Worm (Caenorhabditis elegans): Measurements from ENCODE around the gene ZK185.4.

Gene ZK185.4

ce11 chrIV:4533025-4533424 lies at the start of gene ZK185.4:
ZK185.4 (minus strand) TSS chrIV:4533125.
- TF ChIP-seq dao-5 (tag; optimal IDR thresholded peaks at IDR 0.05) (no peak), him-1 (tag; optimal IDR thresholded peaks at IDR 0.05) (no peak), W03F9.2 (tag; optimal IDR thresholded peaks at IDR 0.05) (no peak)

- TF ChIP-seq dao-5 (tag; optimal IDR thresholded peaks at IDR 0.05) = no peak
- TF ChIP-seq him-1 (tag; optimal IDR thresholded peaks at IDR 0.05) = no peak
- no peak for TF ChIP-seq W03F9.2 (tag; optimal IDR thresholded peaks at IDR 0.05)
Measured at ce11 chrIV:4579472-4579871, 46.5 kb upstream of the ZK185.4 start.

ce11 chrIV:4576847-4577246 lies 43.9 kb upstream of the ZK185.4 start:
- no peak for TF ChIP-seq him-1 (tag; optimal IDR thresholded peaks at IDR 0.05)
- TF ChIP-seq dao-5 (tag; optimal IDR thresholded peaks at IDR 0.05) = no peak
- TF ChIP-seq W03F9.2 (tag; optimal IDR thresholded peaks at IDR 0.05) = no peak

DNA sequence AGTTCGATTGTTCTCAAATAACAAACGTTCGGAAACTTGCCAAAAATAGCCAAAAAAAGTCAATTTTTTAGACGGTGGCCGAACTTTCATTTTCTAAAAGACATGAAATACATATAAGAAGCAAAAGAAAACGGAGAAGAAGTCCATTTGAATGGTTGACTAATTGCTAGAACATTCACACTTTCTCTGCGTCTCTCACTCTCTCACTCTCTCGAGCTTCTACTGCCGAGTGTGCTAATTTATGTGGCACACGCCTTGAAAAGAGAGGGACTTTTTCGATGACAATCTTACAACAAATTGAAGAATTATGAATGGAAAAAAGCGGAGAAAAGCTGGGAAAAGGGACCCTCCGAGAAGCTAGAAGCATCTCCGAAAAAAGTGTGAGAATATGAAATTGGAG lies 41.1 kb upstream of the ZK185.4 start:
- TF ChIP-seq dao-5 (tag; optimal IDR thresholded peaks at IDR 0.05) (no peak), W03F9.2 (tag; optimal IDR thresholded peaks at IDR 0.05) (no peak), him-1 (tag; optimal IDR thresholded peaks at IDR 0.05) (no peak)

- TF ChIP-seq him-1 (tag; optimal IDR thresholded peaks at IDR 0.05) = peak; percentile 62
- TF ChIP-seq W03F9.2 (tag; optimal IDR thresholded peaks at IDR 0.05) = no peak
Measured at ce11 chrIV:4570599-4570998, 37.7 kb upstream of the ZK185.4 start.

- TF ChIP-seq dao-5 (tag; optimal IDR thresholded peaks at IDR 0.05) (no peak), W03F9.2 (tag; optimal IDR thresholded peaks at IDR 0.05) (no peak), him-1 (tag; optimal IDR thresholded peaks at IDR 0.05) (no peak)
Measured at ce11 chrIV:4568402-4568891, 35.5 kb upstream of the ZK185.4 start, which contains the start of gene F28E10.1. F28E10.1 (plus strand) TSS chrIV:4568841.

ce11 chrIV:4567343-4567742 lies 34.4 kb upstream of the ZK185.4 start, which contains the start of gene F28E10.4:
F28E10.4 (minus strand) TSS chrIV:4567443.
- TF ChIP-seq W03F9.2 (tag; optimal IDR thresholded peaks at IDR 0.05) (no peak), dao-5 (tag; optimal IDR thresholded peaks at IDR 0.05) (no peak), him-1 (tag; optimal IDR thresholded peaks at IDR 0.05) (no peak)

DNA sequence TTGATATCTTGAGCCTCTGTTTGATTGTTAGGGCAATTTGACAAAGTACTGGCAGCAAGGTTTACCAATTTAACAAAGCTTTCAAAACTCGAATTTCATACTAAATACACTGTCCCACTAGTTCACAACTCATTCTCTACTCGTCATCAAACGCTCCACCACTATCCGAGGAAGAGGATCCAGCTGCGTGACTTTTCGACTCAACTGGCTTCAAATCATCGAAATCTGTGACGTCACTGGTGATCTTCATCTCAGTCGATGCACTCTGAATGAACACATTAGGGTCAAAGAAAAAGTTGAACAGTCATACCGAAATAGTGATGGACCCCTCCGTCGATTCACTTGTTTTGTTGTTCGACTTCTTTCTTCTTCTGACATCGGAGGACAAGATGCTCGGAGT lies 33.0 kb upstream of the ZK185.4 start:
- TF ChIP-seq dao-5 (tag; optimal IDR thresholded peaks at IDR 0.05) (no peak), W03F9.2 (tag; optimal IDR thresholded peaks at IDR 0.05) (no peak), him-1 (tag; optimal IDR thresholded peaks at IDR 0.05) (no peak)

- TF ChIP-seq him-1 (tag; optimal IDR thresholded peaks at IDR 0.05) (no peak), dao-5 (tag; optimal IDR thresholded peaks at IDR 0.05) (no peak), W03F9.2 (tag; optimal IDR thresholded peaks at IDR 0.05) (no peak)
Measured at ce11 chrIV:4564541-4564940, 31.6 kb upstream of the ZK185.4 start.

DNA sequence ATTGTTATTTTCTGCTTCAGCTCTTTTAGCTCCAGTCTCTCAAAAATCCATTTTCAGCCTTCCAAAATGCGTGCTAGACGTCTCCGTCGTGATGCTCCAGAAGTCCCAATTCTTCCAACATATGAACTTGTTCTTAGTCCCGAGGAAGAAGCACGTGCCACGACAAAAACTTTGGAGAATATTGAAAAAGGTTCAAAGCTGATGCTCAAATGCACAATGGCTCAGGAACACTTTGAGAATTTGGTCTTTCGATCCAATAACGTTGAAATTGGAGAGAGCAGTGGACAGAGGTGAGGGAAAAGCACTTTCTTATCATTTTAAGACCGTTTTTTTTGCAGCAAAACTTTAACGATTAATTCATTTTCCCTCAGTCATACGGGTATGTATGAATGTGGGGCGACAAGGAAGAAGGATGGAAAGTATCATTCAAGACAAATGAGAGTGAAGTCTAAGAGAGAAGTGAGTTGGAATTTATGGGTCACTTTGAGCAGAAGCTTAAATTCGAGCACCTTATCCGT lies 29.7 kb upstream of the ZK185.4 start, which contains the start of gene igeg-1:
TSS of gene igeg-1 (plus strand) at position 51 of the 518 bp plus-strand sequence.
- no peak for TF ChIP-seq him-1 (tag; optimal IDR thresholded peaks at IDR 0.05)
- no peak for TF ChIP-seq W03F9.2 (tag; optimal IDR thresholded peaks at IDR 0.05)
- no peak for TF ChIP-seq dao-5 (tag; optimal IDR thresholded peaks at IDR 0.05)

DNA sequence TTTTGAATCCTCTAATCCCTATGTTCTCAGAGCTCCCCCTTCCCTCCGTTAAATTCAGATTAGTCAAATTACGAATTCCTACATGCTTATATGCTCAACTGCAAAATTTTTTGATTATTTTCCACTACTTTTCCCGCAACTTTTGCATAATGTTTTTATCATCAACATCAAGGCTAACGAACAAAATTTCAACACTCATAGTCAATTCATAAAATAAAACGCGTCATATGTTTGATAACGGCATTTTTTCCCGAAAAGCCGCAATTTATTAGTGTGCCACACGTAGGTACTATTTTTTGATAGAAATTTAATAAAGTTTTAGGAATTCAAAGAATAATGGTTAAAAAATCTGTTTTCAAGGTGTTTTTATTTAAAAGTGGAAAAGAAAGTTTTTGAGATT lies 26.2 kb upstream of the ZK185.4 start:
- TF ChIP-seq dao-5 (tag; optimal IDR thresholded peaks at IDR 0.05) (no peak), him-1 (tag; optimal IDR thresholded peaks at IDR 0.05) (no peak), W03F9.2 (tag; optimal IDR thresholded peaks at IDR 0.05) (no peak)

DNA sequence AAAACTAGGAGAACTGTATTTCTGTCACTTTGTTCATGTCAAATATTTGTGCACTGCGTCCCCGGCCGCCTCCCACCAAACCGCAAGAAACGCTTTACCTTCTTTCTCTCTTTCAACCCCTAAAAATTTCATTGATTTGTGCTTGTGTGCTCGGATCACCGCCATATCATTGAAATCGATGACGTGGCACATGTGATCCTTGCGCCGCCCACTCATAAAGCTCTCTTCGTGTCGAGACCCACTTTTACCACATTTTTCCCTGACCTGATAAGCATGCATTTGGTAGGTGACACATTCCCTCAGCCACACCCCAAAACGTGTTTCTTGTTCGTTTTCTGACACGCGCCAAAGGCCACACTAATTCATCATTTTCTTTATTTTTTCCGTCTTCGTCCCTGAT lies 24.8 kb upstream of the ZK185.4 start:
- TF ChIP-seq W03F9.2 (tag; optimal IDR thresholded peaks at IDR 0.05) = no peak
- no peak for TF ChIP-seq dao-5 (tag; optimal IDR thresholded peaks at IDR 0.05)
- TF ChIP-seq him-1 (tag; optimal IDR thresholded peaks at IDR 0.05) = no peak

DNA sequence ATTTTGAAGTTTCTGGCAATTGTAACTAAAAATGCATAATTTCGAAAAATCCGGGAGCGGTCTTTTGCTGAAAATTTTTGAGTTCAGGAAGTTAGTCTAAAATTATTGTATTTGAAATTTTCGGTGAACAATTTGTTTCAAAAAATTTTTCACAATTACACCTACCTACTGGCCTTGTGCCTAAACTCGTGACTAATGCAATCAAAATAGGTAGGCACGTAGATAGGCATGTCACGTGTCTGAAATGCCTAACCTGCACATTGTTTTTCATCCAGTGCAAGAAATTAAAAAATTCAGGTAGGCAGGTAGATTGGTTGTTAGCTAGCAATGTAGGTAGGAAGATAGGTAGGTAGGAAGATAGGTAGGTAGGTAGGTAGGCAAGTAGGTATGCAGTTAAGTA lies 24.2 kb upstream of the ZK185.4 start:
- TF ChIP-seq him-1 (tag; optimal IDR thresholded peaks at IDR 0.05) (no peak), W03F9.2 (tag; optimal IDR thresholded peaks at IDR 0.05) (no peak), dao-5 (tag; optimal IDR thresholded peaks at IDR 0.05) (no peak)

DNA sequence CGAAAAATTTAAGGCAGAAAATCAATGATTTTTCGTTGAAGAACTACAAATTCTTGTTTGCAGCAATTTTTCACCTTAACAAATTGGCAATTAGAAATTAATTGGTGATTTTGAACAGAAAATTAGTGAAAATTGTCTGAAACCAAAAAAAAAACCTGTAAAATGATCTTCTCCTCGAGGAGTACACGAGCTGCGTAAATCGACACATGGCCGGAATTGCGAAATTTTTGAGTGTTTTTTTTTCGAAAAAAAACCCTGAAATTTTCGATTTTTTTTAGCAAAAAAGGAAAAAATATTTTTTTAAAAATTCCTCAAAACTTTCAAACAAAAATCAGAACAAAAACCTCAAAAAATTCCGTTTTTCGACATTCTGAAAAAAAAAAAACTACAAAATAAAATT lies 18.6 kb upstream of the ZK185.4 start:
- TF ChIP-seq him-1 (tag; optimal IDR thresholded peaks at IDR 0.05) (no peak), dao-5 (tag; optimal IDR thresholded peaks at IDR 0.05) (no peak), W03F9.2 (tag; optimal IDR thresholded peaks at IDR 0.05) (no peak)

ce11 chrIV:4548253-4548652 lies 15.3 kb upstream of the ZK185.4 start, which contains the start of gene ZK185.1:
ZK185.1 (plus strand) TSS chrIV:4548553.
- no peak for TF ChIP-seq dao-5 (tag; optimal IDR thresholded peaks at IDR 0.05)
- no peak for TF ChIP-seq him-1 (tag; optimal IDR thresholded peaks at IDR 0.05)
- TF ChIP-seq W03F9.2 (tag; optimal IDR thresholded peaks at IDR 0.05) = no peak
